Fruit fly (Drosophila melanogaster) whole organism, prepupa: Measurements from ENCODE around the gene Lgr4.

Experiments used
- Blimp-1 ChIP-seq: fragments of 200-800 bp; sonication (Bioruptor generic); optimal IDR thresholded peaks from 3 replicates; lab custom pipeline; 2017; ENCODE audit warnings: missing biosample characterization, missing genetic modification characterization, mild to moderate bottlenecking, moderate library complexity, missing genetic modification reagents
- CG10631 ChIP-seq: fragments of 200-800 bp; sonication (Bioruptor generic); optimal IDR thresholded peaks from 2 replicates; lab custom pipeline; 2016; ENCODE audit warnings: missing biosample characterization, missing genetic modification characterization
- CG10669 ChIP-seq: fragments of 200-800 bp; sonication (Bioruptor generic); optimal IDR thresholded peaks from 3 replicates; lab custom pipeline; 2018; ENCODE audit warnings: missing biosample characterization, mild to moderate bottlenecking, missing genetic modification characterization, moderate library complexity
- CG11294 ChIP-seq: fragments of 200-800 bp; sonication (Bioruptor generic); IDR thresholded peaks from 2 replicates; pipeline ENCODE4 v1.3.6; 2022; ENCODE audit warnings: missing biosample characterization, missing genetic modification characterization
- CG11762 ChIP-seq: fragments of 200-800 bp; sonication (Bioruptor generic); optimal IDR thresholded peaks from 3 replicates; lab custom pipeline; 2016; ENCODE audit warnings: missing biosample characterization, missing genetic modification characterization; ENCODE audit not compliant: insufficient read depth
- CG1621 ChIP-seq: fragments of 200-800 bp; sonication (Bioruptor generic); optimal IDR thresholded peaks from 3 replicates; lab custom pipeline; 2018; ENCODE audit warnings: missing biosample characterization, mild to moderate bottlenecking, missing genetic modification characterization
- CG16779 ChIP-seq: fragments of 200-800 bp; sonication (Bioruptor generic); optimal IDR thresholded peaks from 3 replicates; lab custom pipeline; 2017; ENCODE audit warnings: missing biosample characterization, mild to moderate bottlenecking, missing genetic modification characterization
- CG32006 ChIP-seq: fragments of 200-800 bp; sonication (Bioruptor generic); optimal IDR thresholded peaks from 3 replicates; lab custom pipeline; 2017; ENCODE audit warnings: missing biosample characterization, mild to moderate bottlenecking, missing genetic modification characterization
- CG34406 ChIP-seq: fragments of 200-800 bp; sonication (Bioruptor generic); optimal IDR thresholded peaks from 3 replicates; lab custom pipeline; 2016; ENCODE audit warnings: missing biosample characterization, missing genetic modification characterization
- CG3919 ChIP-seq: fragments of 200-800 bp; sonication (Bioruptor generic); optimal IDR thresholded peaks from 3 replicates; lab custom pipeline; 2016; ENCODE audit warnings: missing biosample characterization, missing genetic modification characterization
- CG4318 ChIP-seq: fragments of 200-800 bp; sonication (Bioruptor generic); optimal IDR thresholded peaks from 3 replicates; lab custom pipeline; 2017; ENCODE audit warnings: missing biosample characterization, mild to moderate bottlenecking, missing genetic modification characterization
- CG6163 ChIP-seq: fragments of 200-800 bp; sonication (Bioruptor generic); IDR thresholded peaks from 3 replicates; pipeline ENCODE4 v1.3.6; 2022; ENCODE audit warnings: missing biosample characterization, missing genetic modification characterization
- CG6792 ChIP-seq: fragments of 200-800 bp; sonication (Bioruptor generic); optimal IDR thresholded peaks from 3 replicates; lab custom pipeline; 2016; ENCODE audit warnings: missing biosample characterization, missing genetic modification characterization
- CG6808 ChIP-seq: fragments of 200-800 bp; sonication (Bioruptor generic); optimal IDR thresholded peaks from 3 replicates; lab custom pipeline; 2017; ENCODE audit warnings: missing biosample characterization, missing genetic modification characterization, mild to moderate bottlenecking, moderate library complexity, missing genetic modification reagents
- CG6854 ChIP-seq: fragments of 200-800 bp; sonication (Bioruptor generic); optimal IDR thresholded peaks from 2 replicates; lab custom pipeline; 2017; ENCODE audit warnings: missing biosample characterization, mild to moderate bottlenecking, missing genetic modification characterization
- CG7368 ChIP-seq: fragments of 200-800 bp; sonication (Bioruptor generic); optimal IDR thresholded peaks from 3 replicates; lab custom pipeline; 2016; ENCODE audit warnings: missing biosample characterization, missing genetic modification characterization
- CG8119 ChIP-seq: fragments of 200-800 bp; sonication (Bioruptor generic); IDR thresholded peaks from 3 replicates; pipeline ENCODE4 v1.3.6; 2022; ENCODE audit warnings: missing biosample characterization, missing genetic modification characterization
- CG8319 ChIP-seq: fragments of 200-800 bp; sonication (Bioruptor generic); optimal IDR thresholded peaks from 3 replicates; lab custom pipeline; 2016; ENCODE audit warnings: missing biosample characterization, missing genetic modification characterization
- CG8632 ChIP-seq: fragments of 200-800 bp; sonication (Bioruptor generic); optimal IDR thresholded peaks from 3 replicates; lab custom pipeline; 2016; ENCODE audit warnings: missing biosample characterization, missing genetic modification characterization
- CG9139 ChIP-seq: fragments of 200-800 bp; sonication (Bioruptor generic); optimal IDR thresholded peaks from 3 replicates; lab custom pipeline; 2017; ENCODE audit warnings: missing biosample characterization, mild to moderate bottlenecking, missing genetic modification characterization
- Eip75B ChIP-seq: fragments of 200-800 bp; sonication (Bioruptor generic); optimal IDR thresholded peaks from 3 replicates; lab custom pipeline; 2016; ENCODE audit warnings: missing biosample characterization, missing genetic modification characterization
- Eip78C ChIP-seq: fragments of 200-800 bp; sonication (Bioruptor generic); peaks from one replicate; lab custom pipeline; 2016; ENCODE audit warnings: missing biosample characterization, missing genetic modification characterization
- Ets21C ChIP-seq: fragments of 200-800 bp; sonication (Bioruptor generic); optimal IDR thresholded peaks from 3 replicates; lab custom pipeline; 2016; ENCODE audit warnings: missing biosample characterization, missing genetic modification characterization
- Ets96B ChIP-seq: fragments of 200-800 bp; optimal IDR thresholded peaks from 2 replicates; lab custom pipeline; 2019; ENCODE audit warnings: missing biosample characterization, mild to moderate bottlenecking, missing genetic modification characterization, moderate library complexity
- Gug ChIP-seq: fragments of 200-800 bp; sonication (Bioruptor generic); IDR thresholded peaks from 2 replicates; pipeline ENCODE4 v1.3.6; 2022; ENCODE audit warnings: missing biosample characterization, missing genetic modification characterization
- Hr38 ChIP-seq: sonication (Bioruptor generic); optimal IDR thresholded peaks from 2 replicates; lab custom pipeline; 2016; ENCODE audit warnings: missing biosample characterization, missing genetic modification characterization
- Hr39 ChIP-seq: fragments of 200-800 bp; sonication (Bioruptor generic); optimal IDR thresholded peaks from 2 replicates; lab custom pipeline; 2016; ENCODE audit warnings: missing biosample characterization, missing genetic modification characterization
- Hr4 ChIP-seq: fragments of 200-800 bp; sonication (Bioruptor generic); optimal IDR thresholded peaks from 3 replicates; lab custom pipeline; 2016; ENCODE audit warnings: missing biosample characterization, missing genetic modification characterization
- Lpt ChIP-seq: fragments of 200-800 bp; sonication (Bioruptor generic); optimal IDR thresholded peaks from 3 replicates; lab custom pipeline; 2016; ENCODE audit warnings: missing biosample characterization, missing genetic modification characterization
- Met ChIP-seq: fragments of 200-800 bp; sonication (Bioruptor generic); optimal IDR thresholded peaks from 3 replicates; lab custom pipeline; 2016; ENCODE audit warnings: missing biosample characterization, missing genetic modification characterization
- OdsH ChIP-seq: fragments of 200-800 bp; sonication (Bioruptor generic); optimal IDR thresholded peaks from 3 replicates; lab custom pipeline; 2016; ENCODE audit warnings: missing biosample characterization, missing genetic modification characterization
- Sox102F ChIP-seq: fragments of 200-800 bp; sonication (Bioruptor generic); optimal IDR thresholded peaks from 2 replicates; lab custom pipeline; 2016; ENCODE audit warnings: missing biosample characterization, mild to moderate bottlenecking, missing genetic modification characterization
- Sox14 ChIP-seq: fragments of 200-800 bp; sonication (Bioruptor generic); optimal IDR thresholded peaks from 3 replicates; lab custom pipeline; 2016; ENCODE audit warnings: missing biosample characterization, missing genetic modification characterization
- Sox15 ChIP-seq: fragments of 200-800 bp; sonication (Bioruptor generic); optimal IDR thresholded peaks from 3 replicates; lab custom pipeline; 2016; ENCODE audit warnings: missing biosample characterization, missing genetic modification characterization
- achi ChIP-seq: fragments of 200-800 bp; sonication (Bioruptor generic); optimal IDR thresholded peaks from 3 replicates; lab custom pipeline; 2016; ENCODE audit warnings: missing biosample characterization, missing genetic modification characterization
- acj6 ChIP-seq: fragments of 200-800 bp; sonication (Bioruptor generic); optimal IDR thresholded peaks from 3 replicates; lab custom pipeline; 2016; ENCODE audit warnings: missing biosample characterization, missing genetic modification characterization
- dac ChIP-seq: fragments of 200-800 bp; sonication (Bioruptor generic); optimal IDR thresholded peaks from 2 replicates; lab custom pipeline; 2017; ENCODE audit warnings: missing biosample characterization, mild to moderate bottlenecking, missing genetic modification characterization
- eg ChIP-seq: fragments of 200-800 bp; sonication (Bioruptor generic); IDR thresholded peaks from 3 replicates; pipeline ENCODE4 v1.3.6; 2022; ENCODE audit warnings: missing biosample characterization, missing genetic modification characterization
- esn ChIP-seq: fragments of 200-800 bp; sonication (Bioruptor generic); optimal IDR thresholded peaks from 2 replicates; lab custom pipeline; 2016; ENCODE audit warnings: missing biosample characterization, mild to moderate bottlenecking, missing genetic modification characterization, moderate library complexity
- fd59A ChIP-seq: fragments of 200-800 bp; sonication (Bioruptor generic); optimal IDR thresholded peaks from 2 replicates; lab custom pipeline; 2017; ENCODE audit warnings: missing biosample characterization, mild to moderate bottlenecking, missing genetic modification characterization, missing genetic modification reagents
- fd85E ChIP-seq: fragments of 200-800 bp; sonication (Bioruptor generic); optimal IDR thresholded peaks from 3 replicates; lab custom pipeline; 2016; ENCODE audit warnings: missing biosample characterization, missing genetic modification characterization
- lz ChIP-seq: fragments of 200-800 bp; sonication (Bioruptor generic); optimal IDR thresholded peaks from 3 replicates; lab custom pipeline; 2016; ENCODE audit warnings: missing biosample characterization, missing genetic modification characterization
- net ChIP-seq: fragments of 200-800 bp; sonication (Bioruptor generic); optimal IDR thresholded peaks from 3 replicates; lab custom pipeline; 2016; ENCODE audit warnings: missing biosample characterization, missing genetic modification characterization
- pdm3 ChIP-seq: fragments of 200-800 bp; sonication (Bioruptor generic); optimal IDR thresholded peaks from 3 replicates; lab custom pipeline; 2016; ENCODE audit warnings: missing biosample characterization, missing genetic modification characterization
- spab ChIP-seq: fragments of 200-800 bp; sonication (Bioruptor generic); optimal IDR thresholded peaks from 2 replicates; lab custom pipeline; 2017; ENCODE audit warnings: missing biosample characterization, mild to moderate bottlenecking, missing genetic modification characterization, missing genetic modification reagents
- svp ChIP-seq: fragments of 200-800 bp; sonication (Bioruptor generic); peaks from one replicate; lab custom pipeline; 2016; ENCODE audit warnings: missing biosample characterization, missing genetic modification characterization
- topi ChIP-seq: fragments of 200-800 bp; sonication (Bioruptor generic); optimal IDR thresholded peaks from 3 replicates; lab custom pipeline; 2016; ENCODE audit warnings: missing biosample characterization, missing genetic modification characterization
- vri ChIP-seq: fragments of 200-800 bp; sonication (Bioruptor generic); optimal IDR thresholded peaks from 3 replicates; lab custom pipeline; 2016; ENCODE audit warnings: missing biosample characterization, mild to moderate bottlenecking, missing genetic modification characterization

Lgr4 gene

dm6 chrX:13221311-13221710, 32.3 kb upstream of the Lgr4 start (continued):
- TF ChIP-seq Sox102F (GFP tag; lab: Kevin White, UChicago) (peak; percentile 46), CG8119 (GFP tag; lab: Robert Waterston, UW) (peak; percentile 46; the same call in 1 of the 3 replicates), Ets21C (GFP tag; lab: Kevin White, UChicago) (peak; percentile 32), Hr4 (GFP tag; lab: Kevin White, UChicago) (peak; percentile 6), CG11762 (GFP tag; lab: Kevin White, UChicago) (no peak), CG3919 (peak; percentile 45), CG6163 (peak; percentile 66; the same call in 2 of the 3 replicates), lz (GFP tag; lab: Kevin White, UChicago) (peak; percentile 52), Sox14 (GFP tag; lab: Kevin White, UChicago) (peak; percentile 17), Lpt (GFP tag; lab: Kevin White, UChicago) (no peak), acj6 (GFP tag; lab: Kevin White, UChicago) (peak; percentile 39), Gug (GFP tag; lab: Robert Waterston, UW) (0 out of 2 replicates have a peak, but pooled peaks have one; percentile 29), topi (GFP tag; lab: Kevin White, UChicago) (peak; percentile 68), CG7368 (GFP tag; lab: Kevin White, UChicago) (peak; percentile 45), OdsH (GFP tag; lab: Kevin White, UChicago) (peak; percentile 64), CG9139 (no peak), dac (no peak), vri (no peak), CG8319 (GFP tag; lab: Kevin White, UChicago) (peak; percentile 20), Blimp-1 (GFP tag; lab: Kevin White, UChicago) (peak; percentile 64), CG32006 (peak; percentile 47), CG6792 (GFP tag; lab: Kevin White, UChicago) (peak; percentile 33), Hr39 (GFP tag; lab: Kevin White, UChicago) (peak; percentile 56), Eip78C (peak; percentile 73), Eip75B (GFP tag; lab: Kevin White, UChicago) (peak; percentile 20), CG16779 (tag; lab: Kevin White, UChicago) (no peak), CG34406 (GFP tag; lab: Kevin White, UChicago) (peak; percentile 3), Hr38 (GFP tag; lab: Kevin White, UChicago) (no peak), net (no peak), achi (peak; percentile 36), spab (GFP tag; lab: Kevin White, UChicago) (no peak), Ets96B (no peak), Sox15 (GFP tag; lab: Kevin White, UChicago) (peak; percentile 0), CG11294 (GFP tag; lab: Robert Waterston, UW) (no peak)

dm6 chrX:13220418-13220817, 31.5 kb upstream of the Lgr4 start:
- no peak for TF ChIP-seq OdsH (GFP tag; lab: Kevin White, UChicago)
- TF ChIP-seq CG10669 (GFP tag; lab: Kevin White, UChicago), result no peak
- peak; percentile 52 for TF ChIP-seq topi (GFP tag; lab: Kevin White, UChicago)
- TF ChIP-seq CG6792 (GFP tag; lab: Kevin White, UChicago), result no peak
- TF ChIP-seq spab (GFP tag; lab: Kevin White, UChicago), result no peak
- TF ChIP-seq CG34406 (GFP tag; lab: Kevin White, UChicago), result peak; percentile 3
- peak; percentile 32 for TF ChIP-seq lz (GFP tag; lab: Kevin White, UChicago)
- no peak for TF ChIP-seq CG8632 (GFP tag; lab: Kevin White, UChicago)
- no peak for TF ChIP-seq Ets96B
- no peak for TF ChIP-seq fd59A (GFP tag; lab: Kevin White, UChicago)
- TF ChIP-seq CG10631 (GFP tag; lab: Kevin White, UChicago), result no peak
- TF ChIP-seq Sox102F (GFP tag; lab: Kevin White, UChicago), result peak; percentile 17
- TF ChIP-seq esn, result peak; percentile 50
- no peak for TF ChIP-seq CG16779 (tag; lab: Kevin White, UChicago)
- TF ChIP-seq CG8119 (GFP tag; lab: Robert Waterston, UW), result no peak
- TF ChIP-seq svp (GFP tag; lab: Kevin White, UChicago), result no peak
- TF ChIP-seq Lpt (GFP tag; lab: Kevin White, UChicago), result no peak
- no peak for TF ChIP-seq fd85E
- no peak for TF ChIP-seq achi
- TF ChIP-seq eg, result no peak
- no peak for TF ChIP-seq CG4318
- no peak for TF ChIP-seq CG6163
- no peak for TF ChIP-seq net
- TF ChIP-seq CG6808 (GFP tag; lab: Kevin White, UChicago), result no peak
- no peak for TF ChIP-seq CG1621 (tag; lab: Kevin White, UChicago)
- TF ChIP-seq CG11762 (GFP tag; lab: Kevin White, UChicago), result no peak
- no peak for TF ChIP-seq CG6854 (GFP tag; lab: Kevin White, UChicago)
- no peak for TF ChIP-seq CG9139
- no peak for TF ChIP-seq Sox14 (GFP tag; lab: Kevin White, UChicago)
- TF ChIP-seq CG8319 (GFP tag; lab: Kevin White, UChicago), result no peak
- TF ChIP-seq Hr39 (GFP tag; lab: Kevin White, UChicago), result peak; percentile 5
- TF ChIP-seq vri, result no peak
- TF ChIP-seq pdm3 (GFP tag; lab: Kevin White, UChicago), result peak; percentile 8
- no peak for TF ChIP-seq Sox15 (GFP tag; lab: Kevin White, UChicago)
- peak; percentile 44 for TF ChIP-seq Met (GFP tag; lab: Kevin White, UChicago)
- TF ChIP-seq Eip78C, result peak; percentile 81
